Worm (Caenorhabditis elegans) whole organism, L1 larva: ENCODE results near the gene ben-1.

Source experiments
- C34B4.2 ChIP-seq: sonication (generic microtip); optimal IDR thresholded peaks from 2 replicates; lab custom pipeline; 2017; ENCODE audit warnings: mild to moderate bottlenecking, missing genetic modification characterization, missing compliant biosample characterization
- aly-2 ChIP-seq: fragments of 150-350 bp; optimal IDR thresholded peaks from 2 replicates; lab custom pipeline; 2014; ENCODE audit warnings: missing biosample characterization, missing genetic modification characterization
- blmp-1 ChIP-seq: fragments of 150-350 bp; optimal IDR thresholded peaks from 2 replicates; lab custom pipeline; 2014; ENCODE audit warnings: missing biosample characterization, missing genetic modification characterization
- ces-1 ChIP-seq: fragments of 150-350 bp; optimal IDR thresholded peaks from 2 replicates; lab custom pipeline; 2014; ENCODE audit warnings: missing biosample characterization, missing genetic modification reagents, missing genetic modification characterization
- jun-1 ChIP-seq: fragments of 150-350 bp; optimal IDR thresholded peaks from 2 replicates; lab custom pipeline; 2014; ENCODE audit warnings: missing biosample characterization, missing genetic modification reagents, missing genetic modification characterization
- lin-39 ChIP-seq: fragments of 150-350 bp; optimal IDR thresholded peaks from 2 replicates; lab custom pipeline; 2014; ENCODE audit warnings: missing biosample characterization, missing genetic modification reagents, missing genetic modification characterization
- nhr-12 ChIP-seq: sonication (generic microtip); optimal IDR thresholded peaks from 2 replicates; lab custom pipeline; 2017; ENCODE audit warnings: missing biosample characterization, missing genetic modification characterization
- rnt-1 ChIP-seq: sonication (generic microtip); optimal IDR thresholded peaks from 2 replicates; lab custom pipeline; 2016; ENCODE audit warnings: mild to moderate bottlenecking, missing genetic modification characterization, moderate library complexity, missing compliant biosample characterization
- ztf-11 ChIP-seq, 2 experiments: sonication (generic microtip); optimal IDR thresholded peaks; 2 replicates each; lab custom pipeline; 2016 to 2017; ENCODE audit warnings: missing genetic modification characterization in 2 of 2, missing biosample characterization in 1 of 2, missing compliant biosample characterization in 1 of 2

ce11 chrIII:3553349-3553748, 11.9 kb upstream of the ben-1 start, which contains the start of gene C54C6.4:
- TF ChIP-seq rnt-1 (tag; lab: Kevin White, UChicago), result no peak
- no peak for TF ChIP-seq nhr-12 (tag; lab: Kevin White, UChicago)
- TF ChIP-seq ces-1 (GFP tag; lab: Kevin White, UChicago), result no peak
- no peak for TF ChIP-seq blmp-1 (tag; lab: Kevin White, UChicago)
- no peak for TF ChIP-seq aly-2 (tag; lab: Kevin White, UChicago)
- no peak for TF ChIP-seq ztf-11 (tag; optimal IDR thresholded peaks at IDR 0.05; lab: Kevin White, UChicago)
- no peak for TF ChIP-seq C34B4.2 (tag; lab: Kevin White, UChicago)
- TF ChIP-seq jun-1 (tag; lab: Kevin White, UChicago), result no peak
- TF ChIP-seq lin-39 (tag; lab: Kevin White, UChicago), result no peak
